Fruit fly (Drosophila melanogaster) Kc167 (cell line): ENCODE results near the gene LIMK1.

Experiments
- Myc ChIP-seq: fragments of >200 bp; optimal IDR thresholded peaks from 2 replicates; lab custom pipeline; 2017; ENCODE audit warnings: missing external identifiers
- Sin3A ChIP-seq: fragments of >200 bp; optimal IDR thresholded peaks from 2 replicates; lab custom pipeline; 2018; ENCODE audit warnings: missing external identifiers
- h ChIP-seq: fragments of >200 bp; optimal IDR thresholded peaks from 3 replicates; lab custom pipeline; 2018; ENCODE audit warnings: missing external identifiers
- insv ChIP-seq: fragments of >200 bp; optimal IDR thresholded peaks from 3 replicates; lab custom pipeline; 2018; ENCODE audit warnings: missing external identifiers
- psq ChIP-seq: fragments of >200 bp; optimal IDR thresholded peaks from 2 replicates; lab custom pipeline; 2017; ENCODE audit warnings: missing external identifiers
- ttk ChIP-seq: sonication (Bioruptor generic); optimal IDR thresholded peaks from 2 replicates; lab custom pipeline; 2017; ENCODE audit warnings: missing external identifiers

The LIMK1 gene

DNA sequence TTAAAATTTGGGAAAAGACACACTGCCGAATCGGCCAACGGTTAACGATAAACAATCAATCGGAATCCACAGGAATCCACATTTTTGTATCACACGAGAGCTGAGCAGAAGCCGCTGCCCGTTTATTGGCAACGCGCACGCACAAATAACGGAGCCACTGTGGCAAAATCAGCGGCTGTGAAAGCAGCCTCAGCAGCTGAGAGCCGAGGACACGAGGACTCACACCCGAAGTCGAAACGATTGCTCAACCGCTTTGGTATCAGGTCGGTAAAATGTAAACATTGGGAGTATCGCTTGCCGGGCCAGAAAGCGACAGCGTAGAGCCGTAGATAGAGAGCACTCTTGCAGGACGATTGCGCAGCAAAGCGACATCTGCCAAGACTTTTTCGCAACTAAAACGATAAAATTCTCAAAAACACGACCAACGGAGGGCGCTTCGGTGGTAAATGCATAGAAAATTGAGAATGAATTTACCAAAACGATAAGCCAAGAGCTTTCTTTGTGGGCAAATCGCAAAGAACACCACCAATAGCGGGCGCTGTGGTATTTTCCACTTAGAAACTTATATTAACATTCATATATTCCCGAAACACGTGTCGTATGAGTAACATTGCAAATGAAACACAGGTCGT, 23.6 kb downstream of the LIMK1 start, which contains the start of gene hwt:
Gene hwt (minus strand): TSS at position 161 of the 632 bp plus-strand sequence.
- no peak for TF ChIP-seq psq (lab: Kevin White, UChicago)
- TF ChIP-seq Sin3A (lab: Kevin White, UChicago): no peak
- no peak for TF ChIP-seq Myc
- no peak for TF ChIP-seq insv (lab: Kevin White, UChicago)

DNA sequence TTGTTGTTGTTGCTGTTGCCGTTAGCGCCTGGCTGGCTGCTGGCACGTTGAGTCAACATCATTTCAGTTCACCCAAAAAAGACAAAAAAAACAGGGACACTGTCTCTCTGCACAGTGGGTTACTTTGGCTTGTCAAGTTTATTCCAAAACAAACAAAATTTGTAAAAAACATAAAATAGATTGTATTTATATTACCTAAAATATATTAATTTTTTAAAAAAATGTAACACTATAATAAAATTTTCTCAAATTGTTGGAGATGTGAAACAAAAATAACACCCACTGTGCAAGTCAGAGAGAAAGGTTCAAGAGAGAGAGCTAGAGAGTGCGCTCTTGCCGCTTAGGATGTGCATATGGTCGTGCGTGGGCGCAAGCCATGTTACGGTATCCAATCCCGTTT, 24.3 kb downstream of the LIMK1 start:
- no peak for TF ChIP-seq insv (lab: Kevin White, UChicago)
- no peak for TF ChIP-seq psq (lab: Kevin White, UChicago)
- no peak for TF ChIP-seq h (lab: Kevin White, UChicago)
- no peak for TF ChIP-seq ttk (lab: Kevin White, UChicago)
- no peak for TF ChIP-seq Myc
- no peak for TF ChIP-seq Sin3A (lab: Kevin White, UChicago)

DNA sequence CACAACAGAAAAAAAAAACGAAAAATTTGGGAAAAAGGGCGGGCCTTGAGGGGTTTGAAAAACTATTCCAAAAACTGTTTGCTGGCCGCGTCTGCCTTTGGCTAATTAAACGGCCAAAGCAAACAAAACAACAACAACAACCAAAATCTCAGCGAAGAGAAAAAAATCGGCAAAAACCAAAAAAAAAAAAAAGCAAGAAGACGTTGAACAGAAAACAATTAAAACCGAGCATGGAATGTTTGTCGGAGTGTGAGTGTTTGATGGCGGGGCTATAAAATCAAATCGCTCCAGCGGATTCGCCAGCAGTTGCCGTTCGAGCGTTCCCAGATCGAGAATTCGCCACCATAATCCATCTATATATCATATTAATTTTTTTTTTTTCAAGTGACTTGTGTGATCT, 39.2 kb downstream of the LIMK1 start, which contains the start of gene Cpr11B:
Gene Cpr11B (plus strand): TSS at position 301 of the 400 bp plus-strand sequence.
- TF ChIP-seq psq (lab: Kevin White, UChicago): no peak
- no peak for TF ChIP-seq h (lab: Kevin White, UChicago)
- TF ChIP-seq Sin3A (lab: Kevin White, UChicago): no peak
- no peak for TF ChIP-seq ttk (lab: Kevin White, UChicago)
- TF ChIP-seq Myc: no peak
- TF ChIP-seq insv (lab: Kevin White, UChicago): no peak

DNA sequence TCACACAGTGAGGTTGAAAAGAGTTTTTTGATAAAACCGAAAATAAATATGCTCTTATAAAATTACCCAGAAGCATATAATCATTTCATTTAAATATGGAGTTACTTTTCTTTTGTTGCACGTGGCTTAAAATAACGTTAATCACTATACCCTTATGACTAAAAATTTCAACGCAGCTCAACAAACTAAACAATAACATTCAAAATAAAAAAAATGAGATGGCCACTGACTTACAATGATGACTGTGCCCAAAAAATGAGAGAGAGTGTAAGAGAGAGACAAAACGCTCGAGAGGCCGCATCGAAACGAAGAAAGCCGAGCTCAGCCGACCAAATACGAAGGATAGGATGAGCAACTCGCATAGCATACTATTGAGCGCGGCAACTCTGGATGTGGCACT, 44.3 kb downstream of the LIMK1 start:
- TF ChIP-seq h (lab: Kevin White, UChicago) (no peak), ttk (lab: Kevin White, UChicago) (no peak), psq (lab: Kevin White, UChicago) (no peak), Sin3A (lab: Kevin White, UChicago) (no peak), insv (lab: Kevin White, UChicago) (no peak), Myc (no peak)

DNA sequence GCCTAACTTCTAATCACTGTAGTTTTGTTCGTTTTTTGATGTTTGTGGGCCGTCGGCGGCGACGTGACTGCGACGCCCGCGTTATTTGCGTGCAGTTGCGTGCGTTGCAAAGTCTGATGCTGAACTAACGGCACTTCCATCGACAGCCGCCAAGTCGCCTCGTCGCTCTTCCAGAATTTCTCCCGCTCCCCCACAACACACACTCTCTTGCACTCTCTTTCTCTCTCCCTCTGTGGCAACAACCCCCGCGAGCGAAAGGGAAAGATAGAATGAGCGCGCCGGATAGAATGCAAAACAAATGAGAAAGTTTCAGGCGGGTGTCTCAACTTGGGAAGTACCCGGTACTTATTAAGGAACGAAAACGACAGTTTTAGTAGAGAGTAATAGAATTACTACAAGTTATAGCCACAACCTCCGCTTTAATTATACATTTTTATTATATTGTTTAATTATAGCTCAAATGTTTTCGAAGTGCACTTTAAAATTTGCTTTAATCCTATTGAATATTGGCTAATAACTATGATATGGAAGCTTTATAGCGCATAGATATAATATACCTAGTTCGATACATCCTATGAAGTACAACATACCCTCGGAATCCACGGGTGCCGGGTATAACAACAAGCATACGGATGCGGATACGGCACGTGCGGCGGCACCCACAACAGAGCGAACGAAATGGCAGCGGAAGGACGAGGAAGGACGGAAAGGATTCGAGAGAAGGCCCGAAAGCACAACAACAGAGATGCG, 45.0 kb downstream of the LIMK1 start:
- TF ChIP-seq h (lab: Kevin White, UChicago): no peak
- TF ChIP-seq insv (lab: Kevin White, UChicago): no peak
- no peak for TF ChIP-seq psq (lab: Kevin White, UChicago)
- no peak for TF ChIP-seq ttk (lab: Kevin White, UChicago)
- no peak for TF ChIP-seq Myc
- no peak for TF ChIP-seq Sin3A (lab: Kevin White, UChicago)

DNA sequence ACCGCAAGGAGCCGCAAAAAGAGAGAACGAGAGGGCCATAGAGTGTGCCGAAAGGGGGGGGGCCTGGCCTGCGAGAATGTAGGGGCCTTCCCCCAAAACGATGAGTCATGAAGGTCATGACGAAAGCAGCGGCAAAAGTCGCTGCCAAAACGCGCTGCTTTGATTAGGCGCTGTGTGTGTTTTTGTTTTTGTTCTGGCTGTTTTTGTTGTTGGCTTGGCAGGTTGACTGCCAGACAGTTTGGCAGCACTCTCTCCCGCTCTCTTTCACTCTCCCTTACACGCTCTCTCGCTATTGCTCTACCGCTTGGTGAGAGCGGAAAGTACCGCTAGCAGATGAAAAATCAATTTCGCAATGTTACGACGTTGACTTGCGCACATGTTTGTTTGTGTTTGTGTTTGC, 45.9 kb downstream of the LIMK1 start:
- no peak for TF ChIP-seq ttk (lab: Kevin White, UChicago)
- no peak for TF ChIP-seq insv (lab: Kevin White, UChicago)
- TF ChIP-seq psq (lab: Kevin White, UChicago): no peak
- TF ChIP-seq h (lab: Kevin White, UChicago): no peak
- no peak for TF ChIP-seq Myc
- TF ChIP-seq Sin3A (lab: Kevin White, UChicago): no peak

DNA sequence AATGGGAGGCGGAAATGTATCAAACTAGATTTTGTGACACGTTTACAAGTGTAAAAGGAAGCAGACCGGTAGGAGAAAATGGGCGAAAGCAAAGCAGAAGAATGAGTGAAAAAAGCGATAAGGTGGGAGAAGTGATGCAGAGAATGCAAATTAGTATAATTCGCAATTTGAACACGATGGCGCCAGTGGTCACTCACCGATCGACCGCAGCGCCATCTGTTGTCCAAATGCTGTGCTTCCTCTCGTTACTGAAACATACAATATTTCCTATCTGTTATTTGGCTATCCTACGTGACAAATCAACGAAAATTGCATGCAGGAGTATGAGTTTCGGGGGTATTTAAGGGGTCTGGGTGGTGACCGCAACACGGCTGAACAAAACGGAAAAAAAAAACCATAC, 51.2 kb downstream of the LIMK1 start:
- TF ChIP-seq psq (lab: Kevin White, UChicago) (no peak), Myc (no peak), insv (lab: Kevin White, UChicago) (no peak), Sin3A (lab: Kevin White, UChicago) (no peak), h (lab: Kevin White, UChicago) (no peak), ttk (lab: Kevin White, UChicago) (no peak)

DNA sequence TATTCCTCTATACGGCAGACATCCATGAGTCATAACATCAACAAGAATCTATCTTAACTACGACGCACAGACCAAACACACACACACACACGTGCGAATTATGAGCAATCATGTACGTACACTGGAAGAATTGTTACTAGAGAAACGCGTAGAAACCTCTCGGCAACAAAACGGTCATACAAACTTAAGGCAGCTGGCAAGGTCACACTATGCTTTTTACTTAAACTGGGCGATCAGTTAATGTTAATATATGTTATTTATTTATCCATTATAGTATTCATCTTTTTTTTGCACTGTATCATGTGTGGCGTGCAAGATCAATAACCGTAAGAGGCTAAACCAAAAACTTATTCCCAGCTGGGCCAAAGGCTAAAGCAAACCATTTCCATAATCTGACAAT, 52.8 kb downstream of the LIMK1 start:
- TF ChIP-seq psq (lab: Kevin White, UChicago) (no peak), insv (lab: Kevin White, UChicago) (no peak), h (lab: Kevin White, UChicago) (no peak), ttk (lab: Kevin White, UChicago) (no peak), Myc (no peak), Sin3A (lab: Kevin White, UChicago) (no peak)
